Worm (Caenorhabditis elegans): ENCODE results near the gene C55B6.1.

Gene C55B6.1

ce11 chrX:7230321-7230720 is 30.2 kb downstream of the C55B6.1 start:
- TF ChIP-seq ztf-4 (tag; optimal IDR thresholded peaks at IDR 0.05) (peak; percentile 8), nhr-129 (tag; optimal IDR thresholded peaks at IDR 0.05) (peak; percentile 85), crh-2 (tag; optimal IDR thresholded peaks at IDR 0.05) (peak; percentile 68), zag-1 (tag; optimal IDR thresholded peaks at IDR 0.05) (peak; percentile 11), nhr-6 (tag; optimal IDR thresholded peaks at IDR 0.05) (peak; percentile 48), lin-13 (GFP tag; optimal IDR thresholded peaks at IDR 0.05) (peak; percentile 64), nhr-10 (tag; optimal IDR thresholded peaks at IDR 0.05) (no peak), gmeb-1 (tag; optimal IDR thresholded peaks at IDR 0.05) (no peak), mbf-1 (tag; optimal IDR thresholded peaks at IDR 0.05) (no peak), C34F6.9 (tag; optimal IDR thresholded peaks at IDR 0.05) (peak; percentile 26), nhr-11 (tag; optimal IDR thresholded peaks at IDR 0.05) (no peak), nhr-21 (tag; optimal IDR thresholded peaks at IDR 0.05) (no peak), elt-1 (tag; optimal IDR thresholded peaks at IDR 0.05) (no peak), dmd-4 (tag; optimal IDR thresholded peaks at IDR 0.05) (no peak), sma-3 (GFP tag; optimal IDR thresholded peaks at IDR 0.05) (peak; percentile 19), ama-1 (optimal IDR thresholded peaks at IDR 0.05) (peak; percentile 13), elt-3 (tag; optimal IDR thresholded peaks at IDR 0.05) (no peak), blmp-1 (tag; optimal IDR thresholded peaks at IDR 0.05; ENCODE audit: insufficient read depth) (peak; percentile 29), F13H6.1 (tag; optimal IDR thresholded peaks at IDR 0.05) (peak; percentile 39), sma-9 (GFP tag; optimal IDR thresholded peaks at IDR 0.05) (peak; percentile 56), sma-9 (tag; optimal IDR thresholded peaks at IDR 0.05) (no peak), unc-62 (GFP tag; optimal IDR thresholded peaks at IDR 0.05) (no peak), unc-39 (tag; optimal IDR thresholded peaks at IDR 0.05) (no peak), lsy-2 (tag; optimal IDR thresholded peaks at IDR 0.05) (peak in 1 of 2 experiments; percentile 51), egl-27 (tag; optimal IDR thresholded peaks at IDR 0.05) (no peak), lin-39 (tag; optimal IDR thresholded peaks at IDR 0.05) (no peak), Y55F3AM.14 (GFP tag; optimal IDR thresholded peaks at IDR 0.05) (no peak), sem-4 (tag; optimal IDR thresholded peaks at IDR 0.05) (peak; percentile 59), nhr-25 (tag; optimal IDR thresholded peaks at IDR 0.05) (peak; percentile 55), nhr-12 (tag; optimal IDR thresholded peaks at IDR 0.05) (no peak), aly-2 (tag; optimal IDR thresholded peaks at IDR 0.05) (peak; percentile 40), peb-1 (tag; optimal IDR thresholded peaks at IDR 0.05) (no peak), ZK546.5 (tag; optimal IDR thresholded peaks at IDR 0.05) (no peak)

ce11 chrX:7230877-7231276 is 30.7 kb downstream of the C55B6.1 start:
- TF ChIP-seq dmd-4 (tag; optimal IDR thresholded peaks at IDR 0.05) = no peak
- no peak for TF ChIP-seq nhr-10 (tag; optimal IDR thresholded peaks at IDR 0.05)
- no peak for TF ChIP-seq Y55F3AM.14 (GFP tag; optimal IDR thresholded peaks at IDR 0.05)
- TF ChIP-seq sma-9 (GFP tag; optimal IDR thresholded peaks at IDR 0.05) = no peak
- TF ChIP-seq sma-9 (tag; optimal IDR thresholded peaks at IDR 0.05) = no peak
- no peak for TF ChIP-seq sem-4 (tag; optimal IDR thresholded peaks at IDR 0.05)
- TF ChIP-seq ceh-16 (tag; optimal IDR thresholded peaks at IDR 0.05) = no peak
- TF ChIP-seq blmp-1 (tag; optimal IDR thresholded peaks at IDR 0.05; ENCODE audit: insufficient read depth) = no peak
- no peak for TF ChIP-seq lin-11 (tag; optimal IDR thresholded peaks at IDR 0.05)
- TF ChIP-seq lin-13 (GFP tag; optimal IDR thresholded peaks at IDR 0.05) = no peak
- no peak for TF ChIP-seq nhr-77 (tag; optimal IDR thresholded peaks at IDR 0.05)
- TF ChIP-seq snpc-4 (tag; optimal IDR thresholded peaks at IDR 0.05) = no peak
- TF ChIP-seq nhr-21 (tag; optimal IDR thresholded peaks at IDR 0.05) = no peak
- no peak for TF ChIP-seq ztf-1 (GFP tag; conservative IDR thresholded peaks at IDR 0.05)
- no peak for TF ChIP-seq mbf-1 (tag; optimal IDR thresholded peaks at IDR 0.05)
- no peak for TF ChIP-seq gmeb-1 (tag; optimal IDR thresholded peaks at IDR 0.05)

ce11 chrX:7232158-7232822 is 32.1 kb downstream of the C55B6.1 start:
- peak; percentile 0 for TF ChIP-seq ztf-4 (tag; optimal IDR thresholded peaks at IDR 0.05)
- TF ChIP-seq nhr-237 (tag; optimal IDR thresholded peaks at IDR 0.05) = no peak
- TF ChIP-seq alr-1 (tag; optimal IDR thresholded peaks at IDR 0.05) = no peak
- TF ChIP-seq ZK546.5 (tag; optimal IDR thresholded peaks at IDR 0.05) = no peak
- peak; percentile 58 for TF ChIP-seq crh-2 (tag; optimal IDR thresholded peaks at IDR 0.05)
- peak; percentile 54 for TF ChIP-seq fos-1 (tag; optimal IDR thresholded peaks at IDR 0.05)
- TF ChIP-seq nhr-77 (tag; optimal IDR thresholded peaks at IDR 0.05) = no peak
- peak; percentile 21 for TF ChIP-seq unc-55 (GFP tag; optimal IDR thresholded peaks at IDR 0.05)
- no peak for TF ChIP-seq R02D3.7 (tag; optimal IDR thresholded peaks at IDR 0.05)
- peak in 1 of 2 experiments; percentile 55 for TF ChIP-seq lsy-2 (tag; optimal IDR thresholded peaks at IDR 0.05)
- TF ChIP-seq unc-62 (GFP tag; optimal IDR thresholded peaks at IDR 0.05) = no peak
- peak; percentile 23 for TF ChIP-seq nhr-25 (tag; optimal IDR thresholded peaks at IDR 0.05)
- TF ChIP-seq lin-11 (tag; optimal IDR thresholded peaks at IDR 0.05) = peak; percentile 9
- TF ChIP-seq C34F6.9 (tag; optimal IDR thresholded peaks at IDR 0.05) = peak; percentile 39
- TF ChIP-seq blmp-1 (tag; optimal IDR thresholded peaks at IDR 0.05; ENCODE audit: insufficient read depth) = no peak
- TF ChIP-seq nhr-6 (tag; optimal IDR thresholded peaks at IDR 0.05) = no peak
- TF ChIP-seq elt-1 (tag; optimal IDR thresholded peaks at IDR 0.05) = no peak
- TF ChIP-seq F13H6.1 (tag; optimal IDR thresholded peaks at IDR 0.05) = peak; percentile 63
- no peak for TF ChIP-seq snpc-4 (tag; optimal IDR thresholded peaks at IDR 0.05)
- peak; percentile 45 for TF ChIP-seq sma-9 (GFP tag; optimal IDR thresholded peaks at IDR 0.05)
- TF ChIP-seq sma-9 (tag; optimal IDR thresholded peaks at IDR 0.05) = no peak
- TF ChIP-seq ama-1 (optimal IDR thresholded peaks at IDR 0.05) = peak; percentile 63
- TF ChIP-seq nhr-12 (tag; optimal IDR thresholded peaks at IDR 0.05) = no peak
- no peak for TF ChIP-seq Y55F3AM.14 (GFP tag; optimal IDR thresholded peaks at IDR 0.05)
- TF ChIP-seq egl-27 (tag; optimal IDR thresholded peaks at IDR 0.05) = no peak
- TF ChIP-seq mdl-1 (tag; optimal IDR thresholded peaks at IDR 0.05) = peak in 1 of 2 experiments; percentile 39
- peak; percentile 63 for TF ChIP-seq nhr-129 (tag; optimal IDR thresholded peaks at IDR 0.05)
- TF ChIP-seq sem-4 (tag; optimal IDR thresholded peaks at IDR 0.05) = no peak

All from whole organism, L2 larva.